Fruit fly (Drosophila melanogaster): ENCODE data around the gene CG14852.
A peak's percentile ranks its signal among the peaks of the same experiment; 100 is the strongest.

Gene CG14852

DNA sequence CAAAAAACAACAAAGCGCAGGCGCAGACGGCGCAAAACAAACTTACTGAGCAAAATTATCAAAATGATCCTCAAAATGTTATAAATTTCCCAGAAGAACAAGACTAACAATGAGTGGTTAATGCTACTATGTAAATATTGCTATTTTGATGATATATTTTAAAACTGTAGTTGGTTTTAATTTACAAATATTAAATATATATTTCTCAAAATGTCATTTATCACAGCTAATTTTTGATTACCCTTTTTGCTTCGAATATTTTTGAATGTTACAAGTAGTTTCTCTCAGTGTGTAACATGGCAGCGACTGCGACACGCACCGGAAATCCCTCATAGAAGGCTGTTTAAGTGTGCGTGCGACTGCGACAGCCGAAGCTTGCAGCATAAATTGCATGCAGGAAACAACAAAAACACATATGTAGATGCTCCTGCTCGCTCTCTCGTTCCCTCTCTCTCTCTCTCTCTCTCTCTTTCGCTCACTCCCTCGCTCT is 32.3 kb downstream of the CG14852 start (continued):
- TF ChIP-seq ERR (GFP tag; optimal IDR thresholded peaks at IDR 0.05) (no peak), HHEX (GFP tag; optimal IDR thresholded peaks at IDR 0.05) (no peak), CG11504 (tag; optimal IDR thresholded peaks at IDR 0.05) (peak; percentile 64), Sry-δ (GFP tag; optimal IDR thresholded peaks at IDR 0.05) (no peak), sr (GFP tag; IDR thresholded peaks at IDR 0.05) (no peak), Antp (GFP tag; optimal IDR thresholded peaks at IDR 0.05) (no peak), CG17802 (tag; optimal IDR thresholded peaks at IDR 0.05) (no peak), CG15011 (GFP tag; optimal IDR thresholded peaks at IDR 0.05) (no peak), CG5953 (GFP tag; IDR thresholded peaks at IDR 0.05) (no peak), CG7556 (GFP tag; optimal IDR thresholded peaks at IDR 0.05) (peak; percentile 45), yki (optimal IDR thresholded peaks at IDR 0.05) (no peak), Doc2 (GFP tag; IDR thresholded peaks at IDR 0.05) (no peak), hkb (optimal IDR thresholded peaks at IDR 0.05) (no peak), hkb (GFP tag; IDR thresholded peaks at IDR 0.05) (0 out of 2 replicates have a peak, but pooled peaks have one; percentile 25), abd-A (tag; optimal IDR thresholded peaks at IDR 0.05) (no peak), CG6813 (GFP tag; optimal IDR thresholded peaks at IDR 0.05) (no peak), dati (GFP tag; IDR thresholded peaks at IDR 0.05) (0 out of 2 replicates have a peak, but pooled peaks have one; percentile 24), cg (GFP tag; optimal IDR thresholded peaks at IDR 0.05) (peak; percentile 33), emc (GFP tag; optimal IDR thresholded peaks at IDR 0.05) (no peak), ind (GFP tag; optimal IDR thresholded peaks at IDR 0.05) (no peak), Dip2 (GFP tag; IDR thresholded peaks at IDR 0.05) (no peak), CG8924 (tag; optimal IDR thresholded peaks at IDR 0.05) (peak; percentile 37), bigmax (GFP tag; optimal IDR thresholded peaks at IDR 0.05) (no peak), CG1792 (GFP tag; optimal IDR thresholded peaks at IDR 0.05) (no peak), Fer3 (tag; optimal IDR thresholded peaks at IDR 0.05) (no peak), MESR4 (GFP tag; optimal IDR thresholded peaks at IDR 0.05) (no peak), onecut (GFP tag; IDR thresholded peaks at IDR 0.05) (peak; percentile 27; the same call in 1 of the 2 replicates), psq (GFP tag; optimal IDR thresholded peaks at IDR 0.05) (no peak), Nf-YA (GFP tag; IDR thresholded peaks at IDR 0.05) (no peak), ham (GFP tag; IDR thresholded peaks at IDR 0.05) (no peak), dpn (GFP tag; optimal IDR thresholded peaks at IDR 0.05) (peak in 1 of 2 experiments; percentile 38), dysf (GFP tag; IDR thresholded peaks at IDR 0.05) (peak; percentile 38; the same call in 2 of the 3 replicates), CG9215 (GFP tag; IDR thresholded peaks at IDR 0.05) (no peak), NC2α (GFP tag; optimal IDR thresholded peaks at IDR 0.05) (no peak), fd64A (GFP tag; optimal IDR thresholded peaks at IDR 0.05) (no peak), oc (tag; optimal IDR thresholded peaks at IDR 0.05) (peak; percentile 10), CG12769 (tag; optimal IDR thresholded peaks at IDR 0.05) (no peak), her (GFP tag; optimal IDR thresholded peaks at IDR 0.05) (no peak), CG4854 (GFP tag; optimal IDR thresholded peaks at IDR 0.05) (no peak), vvl (GFP tag; IDR thresholded peaks at IDR 0.05) (peak; percentile 47; the same call in 1 of the 2 replicates), CoRest (tag; optimal IDR thresholded peaks at IDR 0.05) (peak; percentile 42), Rfx (GFP tag; IDR thresholded peaks at IDR 0.05) (no peak), CG17361 (GFP tag; IDR thresholded peaks at IDR 0.05) (peak; percentile 60), jigr1 (GFP tag; IDR thresholded peaks at IDR 0.05) (no peak), Optix (GFP tag; IDR thresholded peaks at IDR 0.05) (no peak), HLH4C (GFP tag; IDR thresholded peaks at IDR 0.05; ENCODE audit: partially characterized antibody) (no peak), cas (GFP tag; IDR thresholded peaks at IDR 0.05) (no peak), CG2202 (tag; optimal IDR thresholded peaks at IDR 0.05) (no peak), CG2889 (GFP tag; IDR thresholded peaks at IDR 0.05) (no peak), B-H1 (GFP tag; IDR thresholded peaks at IDR 0.05) (no peak), BtbVII (GFP tag; optimal IDR thresholded peaks at IDR 0.05) (no peak), CG3847 (GFP tag; IDR thresholded peaks at IDR 0.05) (no peak), Max (GFP tag; optimal IDR thresholded peaks at IDR 0.05) (no peak)

All from whole organism, embryonic.